Fruit fly (Drosophila melanogaster) whole organism, adult: ENCODE data around the gene CG17378.

Experiments used
- CG14711 ChIP-seq: fragments of 200-800 bp; sonication (Bioruptor generic); optimal IDR thresholded peaks from 2 replicates; lab custom pipeline; 2018; ENCODE audit warnings: missing biosample characterization, mild to moderate bottlenecking, missing genetic modification characterization, moderate library complexity
- CG1620 ChIP-seq: fragments of 200-800 bp; sonication (Bioruptor generic); optimal IDR thresholded peaks from 2 replicates; lab custom pipeline; 2016; ENCODE audit warnings: missing biosample characterization, missing genetic modification characterization
- CG7045 ChIP-seq: fragments of 200-800 bp; sonication (Bioruptor generic); optimal IDR thresholded peaks from 2 replicates; lab custom pipeline; 2017; ENCODE audit warnings: missing biosample characterization, mild to moderate bottlenecking, missing genetic modification characterization
- CG7101 ChIP-seq: fragments of 200-800 bp; sonication (Bioruptor generic); optimal IDR thresholded peaks from 2 replicates; lab custom pipeline; 2018; ENCODE audit warnings: missing biosample characterization, mild to moderate bottlenecking, missing genetic modification characterization, moderate library complexity
- Clk ChIP-seq: fragments of 200-800 bp; sonication (Bioruptor generic); optimal IDR thresholded peaks from 2 replicates; lab custom pipeline; 2017; ENCODE audit warnings: missing biosample characterization, missing genetic modification characterization
- Crg-1 ChIP-seq: fragments of 200-800 bp; sonication (Bioruptor generic); optimal IDR thresholded peaks from 2 replicates; lab custom pipeline; 2016; ENCODE audit warnings: missing biosample characterization, missing genetic modification characterization
- Hr96 ChIP-seq: fragments of 200-800 bp; sonication (Bioruptor generic); optimal IDR thresholded peaks from 2 replicates; lab custom pipeline; 2016; ENCODE audit warnings: missing biosample characterization, missing genetic modification characterization
- bab1 ChIP-seq: fragments of 200-800 bp; sonication (Bioruptor generic); optimal IDR thresholded peaks from 3 replicates; lab custom pipeline; 2019; ENCODE audit warnings: missing biosample characterization, mild to moderate bottlenecking, missing genetic modification characterization, moderate library complexity
- cic ChIP-seq: fragments of 200-800 bp; sonication (Bioruptor generic); optimal IDR thresholded peaks from 2 replicates; lab custom pipeline; 2017; ENCODE audit warnings: missing biosample characterization, mild to moderate bottlenecking, missing genetic modification characterization, moderate library complexity
- cnc ChIP-seq, 2 experiments: fragments of >200 bp; optimal IDR thresholded peaks; 2 replicates each; lab custom pipeline; 2017
- ovo ChIP-seq: fragments of 200-800 bp; sonication (Bioruptor generic); optimal IDR thresholded peaks from 2 replicates; lab custom pipeline; 2016; ENCODE audit warnings: missing biosample characterization, missing genetic modification characterization
- pad ChIP-seq: fragments of 200-800 bp; sonication (Bioruptor generic); optimal IDR thresholded peaks from 3 replicates; lab custom pipeline; 2017; ENCODE audit warnings: missing biosample characterization, missing genetic modification characterization, mild to moderate bottlenecking, moderate library complexity, missing genetic modification reagents
- toe ChIP-seq: fragments of 200-800 bp; sonication (Bioruptor generic); optimal IDR thresholded peaks from 2 replicates; lab custom pipeline; 2016; ENCODE audit warnings: missing biosample characterization, missing genetic modification characterization

DNA sequence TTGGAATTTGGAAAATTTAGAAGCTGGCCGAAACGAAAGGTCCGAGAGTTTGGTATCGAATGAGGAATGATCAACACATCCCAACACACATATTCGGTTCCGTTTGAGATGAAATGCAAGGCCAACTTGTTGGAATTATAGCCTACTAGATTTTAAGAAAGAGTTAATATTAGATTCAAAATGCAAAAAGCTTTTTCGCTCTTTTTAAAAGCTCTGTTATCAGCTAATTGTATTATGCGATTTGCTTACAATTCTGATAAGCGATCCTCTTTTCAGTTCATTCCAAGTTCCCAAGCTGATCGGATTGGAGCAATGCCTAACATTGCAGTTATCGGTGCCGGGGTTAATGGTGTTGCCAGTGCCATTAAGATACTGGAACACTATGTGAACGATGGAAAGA lies 28.9 kb downstream of the CG17378 start, which contains the start of the genes CG17377 and Daao2:
- TF ChIP-seq CG14711 = no peak
- TF ChIP-seq CG7045 = no peak
- TF ChIP-seq Hr96 (GFP tag; lab: Kevin White, UChicago) = no peak
- TF ChIP-seq CG7101 (tag; lab: Kevin White, UChicago) = no peak
- no peak for TF ChIP-seq cnc (optimal IDR thresholded peaks at IDR 0.05; lab: Kevin White, UChicago)
- no peak for TF ChIP-seq pad (GFP tag; lab: Kevin White, UChicago)
- TF ChIP-seq bab1 (GFP tag; lab: Kevin White, UChicago) = no peak
- no peak for TF ChIP-seq toe
- no peak for TF ChIP-seq Crg-1 (GFP tag; lab: Kevin White, UChicago)
- TF ChIP-seq CG1620 (GFP tag; lab: Kevin White, UChicago) = no peak
- no peak for TF ChIP-seq cic (GFP tag; lab: Kevin White, UChicago)
- no peak for TF ChIP-seq Clk (GFP tag; lab: Kevin White, UChicago)
- no peak for TF ChIP-seq ovo
